Worm (Caenorhabditis elegans) whole organism, mixed stage, embryonic: Measurements from ENCODE around the gene C35D10.17.

ENCODE experiments used
- cnd-1 ChIP-seq: fragments of 200-800 bp; sonication (Bioruptor generic); optimal IDR thresholded peaks from 2 replicates; lab custom pipeline; 2018; ENCODE audit warnings: mild to moderate bottlenecking, missing genetic modification characterization, missing compliant biosample characterization
- ham-2 ChIP-seq: fragments of 200-800 bp; sonication (Bioruptor generic); optimal IDR thresholded peaks from 2 replicates; lab custom pipeline; 2018; ENCODE audit warnings: mild to moderate bottlenecking, missing genetic modification characterization, missing compliant biosample characterization
- lsy-2 ChIP-seq: fragments of 150-350 bp; optimal IDR thresholded peaks from 2 replicates; lab custom pipeline; 2014; ENCODE audit warnings: missing biosample characterization, missing genetic modification characterization
- nhr-12 ChIP-seq: fragments of 150-350 bp; optimal IDR thresholded peaks from 2 replicates; lab custom pipeline; 2014; ENCODE audit warnings: missing biosample characterization, missing genetic modification characterization
- nhr-237 ChIP-seq: fragments of 150-350 bp; optimal IDR thresholded peaks from 2 replicates; lab custom pipeline; 2014; ENCODE audit warnings: missing biosample characterization, missing genetic modification characterization
- nhr-28 ChIP-seq: fragments of 150-350 bp; optimal IDR thresholded peaks from 2 replicates; lab custom pipeline; 2014; ENCODE audit warnings: missing biosample characterization, missing genetic modification characterization
- pha-4 ChIP-seq: fragments of 150-350 bp; optimal IDR thresholded peaks from 2 replicates; lab custom pipeline; 2018; ENCODE audit warnings: missing biosample characterization, missing genetic modification reagents, missing genetic modification characterization
- sem-2 ChIP-seq: fragments of 200-800 bp; sonication (Bioruptor generic); optimal IDR thresholded peaks from 2 replicates; lab custom pipeline; 2018; ENCODE audit warnings: mild to moderate bottlenecking, missing genetic modification characterization, missing compliant biosample characterization
- snpc-4 ChIP-seq: fragments of 150-350 bp; optimal IDR thresholded peaks from 2 replicates; lab custom pipeline; 2014; ENCODE audit warnings: missing biosample characterization, missing genetic modification characterization
- sptf-1 ChIP-seq: sonication (generic microtip); optimal IDR thresholded peaks from 2 replicates; lab custom pipeline; 2017; ENCODE audit warnings: mild to moderate bottlenecking, missing genetic modification characterization, moderate library complexity, missing compliant biosample characterization
- unc-39 ChIP-seq: fragments of 150-350 bp; optimal IDR thresholded peaks from 2 replicates; lab custom pipeline; 2014; ENCODE audit warnings: missing biosample characterization, missing genetic modification characterization
- unc-62 ChIP-seq: fragments of 150-350 bp; optimal IDR thresholded peaks from 2 replicates; lab custom pipeline; 2014; ENCODE audit warnings: missing biosample characterization, missing genetic modification reagents, missing genetic modification characterization

DNA sequence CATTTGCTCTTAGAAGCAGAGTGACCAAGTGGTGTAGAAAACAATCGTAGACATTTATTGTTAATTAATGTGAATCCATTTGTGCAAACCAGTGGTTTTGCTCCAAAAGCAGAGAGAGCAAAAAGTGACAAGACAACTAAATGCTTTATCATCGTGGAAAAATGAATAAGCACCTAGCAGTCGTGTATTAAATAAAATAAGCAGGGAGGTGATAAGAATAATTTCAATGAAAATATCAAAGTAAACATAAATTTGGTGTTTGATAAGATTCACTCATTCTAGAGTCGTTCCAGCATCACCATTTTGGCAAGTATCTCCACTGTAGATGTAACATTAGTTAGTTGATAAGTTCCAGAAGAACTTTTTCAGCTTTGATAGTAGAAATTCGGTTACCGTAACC lies 20.4 kb downstream of the C35D10.17 start, which contains the start of gene clec-6:
- TF ChIP-seq cnd-1 (tag; lab: Kevin White, UChicago) (no peak), nhr-28 (tag; lab: Kevin White, UChicago) (no peak), nhr-237 (tag; lab: Kevin White, UChicago) (no peak), ham-2 (no peak), sptf-1 (tag; lab: Kevin White, UChicago) (no peak), snpc-4 (tag; lab: Kevin White, UChicago) (no peak), pha-4 (no peak), unc-39 (tag; lab: Kevin White, UChicago) (no peak), lsy-2 (tag; lab: Kevin White, UChicago) (no peak), nhr-12 (tag; lab: Kevin White, UChicago) (no peak), unc-62 (GFP tag; lab: Kevin White, UChicago) (no peak), sem-2 (GFP tag; lab: Kevin White, UChicago) (no peak)
